Worm (Caenorhabditis elegans): ENCODE results near the gene Y69H2.7.

DNA sequence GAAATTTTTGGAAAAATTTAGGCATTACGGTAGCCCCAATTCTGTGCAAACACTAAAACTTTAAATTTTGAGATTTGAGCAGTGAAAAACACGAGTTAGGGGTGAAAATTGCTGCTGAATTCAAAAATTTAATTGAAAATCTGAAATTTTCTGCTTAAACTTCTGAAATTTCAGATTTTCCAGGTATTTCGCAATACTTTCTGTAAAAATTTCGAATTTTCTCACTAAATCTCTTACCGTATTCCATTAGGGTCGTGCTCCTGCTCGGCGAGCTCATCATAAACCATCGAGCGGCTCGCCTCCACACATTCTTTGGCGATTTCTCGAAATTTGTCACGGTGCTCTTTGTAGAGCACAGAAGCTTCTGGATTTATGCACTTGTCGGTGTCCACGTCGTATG is 2.4 kb upstream of the Y69H2.7 start:
- TF ChIP-seq tbx-2 (tag; optimal IDR thresholded peaks at IDR 0.05) (no peak), syd-9 (tag; optimal IDR thresholded peaks at IDR 0.05) (no peak), nhr-11 (tag; optimal IDR thresholded peaks at IDR 0.05) (no peak), pqm-1 (tag; optimal IDR thresholded peaks at IDR 0.05) (no peak)
